Worm (Caenorhabditis elegans) whole organism, mixed stage, embryonic: ENCODE results near the gene T21D12.7.

Experiments used
- M03D4.4 ChIP-seq: sonication (generic microtip); optimal IDR thresholded peaks from 2 replicates; lab custom pipeline; 2017; ENCODE audit warnings: mild to moderate bottlenecking, missing genetic modification characterization, missing compliant biosample characterization
- bed-3 ChIP-seq: fragments of 200-800 bp; sonication (Bioruptor generic); optimal IDR thresholded peaks from 3 replicates; lab custom pipeline; 2018; ENCODE audit warnings: mild to moderate bottlenecking, missing genetic modification characterization, moderate library complexity, missing compliant biosample characterization
- blmp-1 ChIP-seq: fragments of 150-350 bp; optimal IDR thresholded peaks from 2 replicates; lab custom pipeline; 2014; ENCODE audit warnings: missing biosample characterization, missing genetic modification characterization
- ceh-39 ChIP-seq: fragments of 150-350 bp; optimal IDR thresholded peaks from 2 replicates; lab custom pipeline; 2014; ENCODE audit warnings: missing biosample characterization, missing genetic modification characterization
- ces-1 ChIP-seq: fragments of 150-350 bp; optimal IDR thresholded peaks from 2 replicates; lab custom pipeline; 2014; ENCODE audit warnings: missing biosample characterization, missing genetic modification reagents, missing genetic modification characterization
- cnd-1 ChIP-seq: fragments of 200-800 bp; sonication (Bioruptor generic); optimal IDR thresholded peaks from 2 replicates; lab custom pipeline; 2018; ENCODE audit warnings: mild to moderate bottlenecking, missing genetic modification characterization, missing compliant biosample characterization
- drap-1 ChIP-seq: fragments of 200-800 bp; sonication (Bioruptor generic); optimal IDR thresholded peaks from 3 replicates; lab custom pipeline; 2018; ENCODE audit warnings: mild to moderate bottlenecking, missing genetic modification characterization, missing compliant biosample characterization
- elt-1 ChIP-seq: sonication (generic microtip); optimal IDR thresholded peaks from 2 replicates; lab custom pipeline; 2017; ENCODE audit warnings: missing genetic modification characterization, mild to moderate bottlenecking, missing compliant biosample characterization, antibody characterized with exemption, moderate library complexity, borderline replicate concordance; ENCODE audit not compliant: insufficient read depth
- flh-1 ChIP-seq: fragments of 200-800 bp; sonication (Bioruptor generic); optimal IDR thresholded peaks from 2 replicates; lab custom pipeline; 2018; ENCODE audit warnings: mild to moderate bottlenecking, missing genetic modification characterization, moderate library complexity, missing compliant biosample characterization
- ham-2 ChIP-seq: fragments of 200-800 bp; sonication (Bioruptor generic); optimal IDR thresholded peaks from 2 replicates; lab custom pipeline; 2018; ENCODE audit warnings: mild to moderate bottlenecking, missing genetic modification characterization, missing compliant biosample characterization
- hlh-1 ChIP-seq: fragments of 150-350 bp; optimal IDR thresholded peaks from 2 replicates; lab custom pipeline; 2014; ENCODE audit warnings: missing biosample characterization, missing genetic modification reagents, missing genetic modification characterization
- lin-13 ChIP-seq: fragments of 150-350 bp; optimal IDR thresholded peaks from 2 replicates; lab custom pipeline; 2014; ENCODE audit warnings: missing biosample characterization, missing genetic modification characterization
- lin-32 ChIP-seq: fragments of 200-800 bp; sonication (Bioruptor generic); optimal IDR thresholded peaks from 2 replicates; lab custom pipeline; 2018; ENCODE audit warnings: mild to moderate bottlenecking, missing genetic modification characterization, missing compliant biosample characterization
- lsy-2 ChIP-seq: fragments of 150-350 bp; optimal IDR thresholded peaks from 2 replicates; lab custom pipeline; 2014; ENCODE audit warnings: missing biosample characterization, missing genetic modification characterization
- mab-5 ChIP-seq: fragments of 150-350 bp; optimal IDR thresholded peaks from 2 replicates; lab custom pipeline; 2014; ENCODE audit warnings: missing biosample characterization, missing genetic modification characterization
- mep-1 ChIP-seq: fragments of 150-350 bp; optimal IDR thresholded peaks from 2 replicates; lab custom pipeline; 2017; ENCODE audit warnings: missing biosample characterization, missing genetic modification reagents, missing genetic modification characterization, inconsistent platforms
- mls-2 ChIP-seq: sonication (generic microtip); optimal IDR thresholded peaks from 2 replicates; lab custom pipeline; 2016; ENCODE audit warnings: mild to moderate bottlenecking, missing genetic modification characterization, moderate library complexity, missing compliant biosample characterization
- nhr-12 ChIP-seq: fragments of 150-350 bp; optimal IDR thresholded peaks from 2 replicates; lab custom pipeline; 2014; ENCODE audit warnings: missing biosample characterization, missing genetic modification characterization
- nhr-2 ChIP-seq: fragments of 150-350 bp; optimal IDR thresholded peaks from 2 replicates; lab custom pipeline; 2014; ENCODE audit warnings: missing biosample characterization, missing genetic modification characterization
- nhr-237 ChIP-seq: fragments of 150-350 bp; optimal IDR thresholded peaks from 2 replicates; lab custom pipeline; 2014; ENCODE audit warnings: missing biosample characterization, missing genetic modification characterization
- nhr-28 ChIP-seq: fragments of 150-350 bp; optimal IDR thresholded peaks from 2 replicates; lab custom pipeline; 2014; ENCODE audit warnings: missing biosample characterization, missing genetic modification characterization
- nhr-76 ChIP-seq: sonication (generic microtip); optimal IDR thresholded peaks from 2 replicates; lab custom pipeline; 2017; ENCODE audit warnings: missing biosample characterization, missing genetic modification characterization
- pha-4 ChIP-seq: fragments of 150-350 bp; optimal IDR thresholded peaks from 2 replicates; lab custom pipeline; 2018; ENCODE audit warnings: missing biosample characterization, missing genetic modification reagents, missing genetic modification characterization
- sem-2 ChIP-seq: fragments of 200-800 bp; sonication (Bioruptor generic); optimal IDR thresholded peaks from 2 replicates; lab custom pipeline; 2018; ENCODE audit warnings: mild to moderate bottlenecking, missing genetic modification characterization, missing compliant biosample characterization
- sptf-1 ChIP-seq: sonication (generic microtip); optimal IDR thresholded peaks from 2 replicates; lab custom pipeline; 2017; ENCODE audit warnings: mild to moderate bottlenecking, missing genetic modification characterization, moderate library complexity, missing compliant biosample characterization
- tbx-8 ChIP-seq: fragments of 200-800 bp; sonication (Bioruptor generic); optimal IDR thresholded peaks from 2 replicates; lab custom pipeline; 2018; ENCODE audit warnings: mild to moderate bottlenecking, missing genetic modification characterization, moderate library complexity, missing compliant biosample characterization
- unc-120 ChIP-seq: sonication (generic microtip); optimal IDR thresholded peaks from 2 replicates; lab custom pipeline; 2017; ENCODE audit warnings: missing genetic modification characterization, missing compliant biosample characterization; ENCODE audit not compliant: poor library complexity, severe bottlenecking
- unc-39 ChIP-seq: fragments of 150-350 bp; optimal IDR thresholded peaks from 2 replicates; lab custom pipeline; 2014; ENCODE audit warnings: missing biosample characterization, missing genetic modification characterization
- unc-62 ChIP-seq: fragments of 150-350 bp; optimal IDR thresholded peaks from 2 replicates; lab custom pipeline; 2014; ENCODE audit warnings: missing biosample characterization, missing genetic modification reagents, missing genetic modification characterization
- zip-8 ChIP-seq: fragments of 150-350 bp; optimal IDR thresholded peaks from 2 replicates; lab custom pipeline; 2014; ENCODE audit warnings: missing biosample characterization, missing genetic modification characterization
- ztf-11 ChIP-seq: fragments of 150-350 bp; optimal IDR thresholded peaks from 2 replicates; lab custom pipeline; 2014; ENCODE audit warnings: missing biosample characterization, missing genetic modification characterization

Gene T21D12.7

DNA sequence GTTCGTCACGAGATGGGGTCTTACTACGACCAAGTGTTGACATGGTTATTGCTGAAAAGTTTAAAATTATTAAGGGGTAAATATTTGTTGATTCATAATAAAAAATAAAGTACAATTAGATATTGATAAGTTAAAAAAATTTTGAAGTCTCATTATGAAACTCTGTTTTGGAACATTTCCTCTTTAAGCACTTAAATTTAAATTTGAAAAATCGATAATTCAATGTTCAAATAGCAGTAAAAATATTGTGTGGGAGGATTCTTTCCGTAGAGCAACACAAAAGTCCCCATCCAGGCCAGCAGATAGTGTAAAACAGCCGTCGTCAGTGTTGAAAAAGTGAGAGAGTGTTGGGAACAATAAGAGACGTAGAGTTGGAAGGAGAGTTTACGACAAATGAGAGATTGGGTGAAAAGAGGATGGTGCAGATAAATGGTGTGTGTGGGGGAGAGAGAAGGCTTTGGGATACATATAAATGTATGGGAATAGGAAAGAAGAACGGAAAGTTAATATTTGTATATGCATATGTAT lies 27.0 kb downstream of the T21D12.7 start, which contains the start of gene pat-6:
Gene pat-6, minus strand, starts transcription at position 51 of the 528 bp plus-strand sequence.
- TF ChIP-seq ceh-39 (tag; lab: Kevin White, UChicago) (no peak), unc-120 (tag; lab: Kevin White, UChicago) (peak; percentile 76), elt-1 (tag; lab: Kevin White, UChicago) (no peak), mab-5 (tag; lab: Kevin White, UChicago) (no peak), ces-1 (peak; percentile 50), hlh-1 (peak; percentile 44), unc-62 (GFP tag; lab: Kevin White, UChicago) (peak; percentile 27), nhr-76 (tag; lab: Kevin White, UChicago) (no peak), flh-1 (GFP tag; lab: Kevin White, UChicago) (no peak)

DNA sequence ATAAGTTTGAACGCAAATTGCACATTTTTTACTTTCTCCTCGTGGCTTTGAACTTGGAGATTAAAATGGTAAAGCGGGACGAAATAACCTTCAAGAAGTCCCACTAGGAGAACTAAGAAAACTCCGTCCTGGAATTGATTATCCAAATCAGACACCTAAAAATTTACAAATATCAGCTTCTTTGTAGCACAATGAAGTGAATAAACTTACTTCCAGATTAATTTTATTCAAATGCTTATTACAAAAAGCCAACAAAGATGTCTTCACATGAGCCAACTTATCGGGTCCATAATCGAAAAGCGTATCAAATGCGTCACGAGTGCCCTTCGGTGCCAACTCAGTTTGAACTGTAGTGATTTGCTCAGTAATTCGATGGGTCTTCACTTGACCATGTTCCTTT lies 28.8 kb downstream of the T21D12.7 start:
- TF ChIP-seq M03D4.4 (tag; lab: Kevin White, UChicago) (no peak), nhr-12 (tag; lab: Kevin White, UChicago) (no peak), mab-5 (tag; lab: Kevin White, UChicago) (no peak), cnd-1 (tag; lab: Kevin White, UChicago) (no peak), nhr-28 (tag; lab: Kevin White, UChicago) (no peak), ces-1 (no peak), sptf-1 (no peak), sem-2 (GFP tag; lab: Kevin White, UChicago) (no peak), bed-3 (GFP tag; lab: Kevin White, UChicago) (no peak), nhr-2 (tag; lab: Kevin White, UChicago) (no peak), unc-39 (no peak), lin-13 (tag; lab: Kevin White, UChicago) (no peak)
- TF ChIP-seq, all 35 proteins: peak for 0

DNA sequence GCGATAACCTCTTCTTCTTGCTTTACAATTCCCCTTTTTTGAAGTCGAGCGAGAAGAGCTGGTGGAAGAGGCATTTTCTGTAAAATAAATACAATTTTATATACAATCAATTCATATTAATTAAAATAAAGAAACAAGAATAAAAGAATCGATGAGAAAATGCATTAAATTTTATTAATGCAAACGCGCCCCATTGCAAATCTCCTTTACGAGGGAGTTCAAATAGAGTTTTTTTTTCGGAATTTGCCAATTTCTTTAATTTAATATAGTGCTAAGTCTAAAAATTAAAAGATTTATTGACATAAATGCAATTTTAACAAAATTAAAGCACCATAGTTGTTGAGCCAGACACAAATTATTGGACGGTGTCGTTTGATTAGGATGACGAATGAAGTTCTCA lies 29.6 kb downstream of the T21D12.7 start, which contains the start of gene pqbp-1.1:
Gene pqbp-1.1, minus strand, starts transcription at position 77 of the 400 bp plus-strand sequence.
- TF ChIP-seq pha-4 (tag; lab: Kevin White, UChicago) (peak; percentile 40), nhr-2 (tag; lab: Kevin White, UChicago) (peak; percentile 12), ceh-39 (tag; lab: Kevin White, UChicago) (peak; percentile 60), mab-5 (tag; lab: Kevin White, UChicago) (peak; percentile 42), lsy-2 (tag; lab: Kevin White, UChicago) (peak; percentile 68), nhr-237 (peak; percentile 7), ces-1 (peak; percentile 98), drap-1 (GFP tag; lab: Kevin White, UChicago) (no peak), sptf-1 (peak; percentile 5), nhr-28 (tag; lab: Kevin White, UChicago) (no peak), mep-1 (tag; lab: Kevin White, UChicago) (peak; percentile 19)

DNA sequence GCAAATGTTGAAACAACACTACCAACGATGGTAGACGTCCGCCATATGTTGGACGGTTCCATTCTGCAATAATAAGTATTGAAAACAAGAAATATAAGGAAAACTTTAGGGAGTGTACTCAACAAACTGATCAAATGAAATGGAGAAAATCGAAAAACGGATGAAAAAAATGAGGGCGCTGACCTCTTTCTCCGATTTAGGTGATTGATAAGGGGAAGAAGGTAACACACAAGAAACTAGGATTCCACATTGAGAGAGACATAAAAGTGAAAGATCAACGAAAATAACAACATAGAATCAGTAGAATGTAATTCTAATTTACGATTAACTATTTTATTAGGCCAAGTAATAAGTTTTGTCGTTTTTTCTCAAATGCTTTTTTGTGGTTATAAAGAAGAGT lies 32.1 kb downstream of the T21D12.7 start, which contains the start of gene dpy-9:
Gene dpy-9, minus strand, starts transcription at position 63 of the 400 bp plus-strand sequence.
- no peak for TF ChIP-seq unc-62 (GFP tag; lab: Kevin White, UChicago)
- TF ChIP-seq ztf-11, result no peak
- TF ChIP-seq nhr-76 (tag; lab: Kevin White, UChicago), result no peak
- no peak for TF ChIP-seq unc-120 (tag; lab: Kevin White, UChicago)
- TF ChIP-seq nhr-237, result no peak
- no peak for TF ChIP-seq bed-3 (GFP tag; lab: Kevin White, UChicago)
- TF ChIP-seq nhr-12 (tag; lab: Kevin White, UChicago), result no peak
- no peak for TF ChIP-seq ham-2
- no peak for TF ChIP-seq mls-2
- TF ChIP-seq zip-8 (tag; lab: Kevin White, UChicago), result no peak

DNA sequence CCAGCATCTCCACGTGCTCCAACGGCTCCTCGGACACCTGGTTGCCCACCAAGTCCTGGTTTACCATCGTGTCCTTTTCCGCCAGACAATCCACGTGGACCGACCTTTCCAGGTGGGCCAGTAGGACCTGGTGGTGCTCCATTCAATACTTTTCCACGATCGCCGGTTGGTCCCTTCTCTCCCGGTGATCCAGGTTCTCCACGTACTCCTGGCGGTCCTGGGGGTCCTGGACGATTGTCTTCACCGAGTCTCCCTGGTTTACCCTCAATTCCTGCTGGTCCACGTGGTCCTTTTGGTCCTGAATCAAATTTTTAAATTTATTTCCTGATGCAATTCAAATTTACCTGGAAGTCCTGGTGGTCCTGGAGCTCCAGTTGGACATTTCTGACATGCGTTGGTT lies 32.9 kb downstream of the T21D12.7 start:
- TF ChIP-seq lin-32 (GFP tag; lab: Kevin White, UChicago), result no peak
- no peak for TF ChIP-seq zip-8 (tag; lab: Kevin White, UChicago)
- no peak for TF ChIP-seq unc-62 (GFP tag; lab: Kevin White, UChicago)
- TF ChIP-seq nhr-2 (tag; lab: Kevin White, UChicago), result no peak
- no peak for TF ChIP-seq lin-13 (tag; lab: Kevin White, UChicago)
- no peak for TF ChIP-seq unc-120 (tag; lab: Kevin White, UChicago)
- no peak for TF ChIP-seq mls-2
- TF ChIP-seq hlh-1, result no peak
- TF ChIP-seq blmp-1 (tag; lab: Kevin White, UChicago), result no peak
- no peak for TF ChIP-seq bed-3 (GFP tag; lab: Kevin White, UChicago)
- TF ChIP-seq tbx-8 (GFP tag; lab: Kevin White, UChicago), result no peak
- no peak for TF ChIP-seq drap-1 (GFP tag; lab: Kevin White, UChicago)
- no peak for TF ChIP-seq ztf-11
- TF ChIP-seq flh-1 (GFP tag; lab: Kevin White, UChicago), result no peak
- no peak for TF ChIP-seq pha-4 (tag; lab: Kevin White, UChicago)
- no peak for TF ChIP-seq nhr-76 (tag; lab: Kevin White, UChicago)
- no peak for TF ChIP-seq mep-1 (tag; lab: Kevin White, UChicago)
